Worm (Caenorhabditis elegans): ENCODE measurements around the gene F22F7.11.

F22F7.11 gene

ce11 chrV:2133512-2133911 is 13.9 kb downstream of the F22F7.11 start (continued):
- TF ChIP-seq F49E8.2 (tag; optimal IDR thresholded peaks at IDR 0.05; ENCODE audit: insufficient read depth) = no peak
- no peak for TF ChIP-seq egl-18 (GFP tag; IDR thresholded peaks at IDR 0.05)
- no peak for TF ChIP-seq athp-1 (tag; optimal IDR thresholded peaks at IDR 0.05)
- no peak for TF ChIP-seq F37B4.10 (GFP tag; IDR thresholded peaks at IDR 0.05)
- no peak for TF ChIP-seq ztf-28 (GFP tag; IDR thresholded peaks at IDR 0.05)
- no peak for TF ChIP-seq ceh-91 (GFP tag; IDR thresholded peaks at IDR 0.05)
- TF ChIP-seq lsy-27 (tag; optimal IDR thresholded peaks at IDR 0.05; ENCODE audit: borderline replicate concordance, insufficient read depth) = no peak
- no peak for TF ChIP-seq C06A6.2 (GFP tag; conservative IDR thresholded peaks at IDR 0.05)
- no peak for TF ChIP-seq rcor-1 (GFP tag; IDR thresholded peaks at IDR 0.05)
- peak; percentile 45 for TF ChIP-seq atf-7 (tag; optimal IDR thresholded peaks at IDR 0.05)
- no peak for TF ChIP-seq nfya-1 (tag; optimal IDR thresholded peaks at IDR 0.05; ENCODE audit: borderline replicate concordance, insufficient read depth)
- no peak for TF ChIP-seq Y95B8A.8 (GFP tag; IDR thresholded peaks at IDR 0.05)
- TF ChIP-seq nfya-2 (GFP tag; IDR thresholded peaks at IDR 0.05) = no peak
- no peak for TF ChIP-seq T26A5.8 (tag; optimal IDR thresholded peaks at IDR 0.05)
- TF ChIP-seq hmg-1.2 (GFP tag; IDR thresholded peaks at IDR 0.05) = peak; percentile 37; the same call in 1 of the 2 replicates
- no peak for TF ChIP-seq snpc-1.1 (tag; optimal IDR thresholded peaks at IDR 0.05; ENCODE audit: insufficient read depth)
- TF ChIP-seq F22D6.2 (tag; optimal IDR thresholded peaks at IDR 0.05) = no peak
- no peak for TF ChIP-seq attf-6 (GFP tag; IDR thresholded peaks at IDR 0.05)
- no peak for TF ChIP-seq mes-4 (tag; optimal IDR thresholded peaks at IDR 0.05)
- TF ChIP-seq rec-8 (tag; optimal IDR thresholded peaks at IDR 0.05) = no peak
- no peak for TF ChIP-seq Y53F4B.3 (GFP tag; IDR thresholded peaks at IDR 0.05)
- TF ChIP-seq madf-3 (GFP tag; IDR thresholded peaks at IDR 0.05) = no peak
- no peak for TF ChIP-seq repo-1 (tag; optimal IDR thresholded peaks at IDR 0.05)
- TF ChIP-seq F52B5.7 (tag; optimal IDR thresholded peaks at IDR 0.05) = no peak
- TF ChIP-seq ztf-6 (GFP tag; IDR thresholded peaks at IDR 0.05) = no peak
- TF ChIP-seq let-526 (GFP tag; IDR thresholded peaks at IDR 0.05) = no peak
- peak; percentile 70 for TF ChIP-seq K12H6.12 (tag; optimal IDR thresholded peaks at IDR 0.05)
- TF ChIP-seq ccch-3 (GFP tag; optimal IDR thresholded peaks at IDR 0.05) = no peak
- peak; percentile 7 for TF ChIP-seq nhr-80 (tag; optimal IDR thresholded peaks at IDR 0.05)
- TF ChIP-seq hsf-1 (GFP tag; IDR thresholded peaks at IDR 0.05) = no peak
- no peak for TF ChIP-seq ztf-3 (GFP tag; optimal IDR thresholded peaks at IDR 0.05)
- TF ChIP-seq unc-62 (GFP tag; optimal IDR thresholded peaks at IDR 0.05) = no peak
- TF ChIP-seq attf-5 (GFP tag; optimal IDR thresholded peaks at IDR 0.05) = no peak
- TF ChIP-seq ztf-18 (tag; optimal IDR thresholded peaks at IDR 0.05) = no peak
- no peak for TF ChIP-seq ets-4 (GFP tag; optimal IDR thresholded peaks at IDR 0.05)
- no peak for TF ChIP-seq B0336.3 (GFP tag; IDR thresholded peaks at IDR 0.05)
- TF ChIP-seq ceh-79 (tag; optimal IDR thresholded peaks at IDR 0.05) = no peak
- TF ChIP-seq die-1 (tag; optimal IDR thresholded peaks at IDR 0.05) = no peak
- no peak for TF ChIP-seq dpl-1 (GFP tag; optimal IDR thresholded peaks at IDR 0.05)
- TF ChIP-seq snpc-3.4 (tag; optimal IDR thresholded peaks at IDR 0.05) = no peak
- TF ChIP-seq bed-1 (GFP tag; IDR thresholded peaks at IDR 0.05) = no peak
- peak; percentile 84 for TF ChIP-seq zfh-2 (GFP tag; conservative IDR thresholded peaks at IDR 0.05)
- no peak for TF ChIP-seq Y79H2A.3 (GFP tag; conservative IDR thresholded peaks at IDR 0.05)
- TF ChIP-seq mel-28 (tag; optimal IDR thresholded peaks at IDR 0.05; ENCODE audit: borderline replicate concordance) = no peak
- no peak for TF ChIP-seq B0019.2 (GFP tag; conservative IDR thresholded peaks at IDR 0.05)
- TF ChIP-seq B0261.1 (tag; optimal IDR thresholded peaks at IDR 0.05) = no peak
- TF ChIP-seq gei-17 (GFP tag; optimal IDR thresholded peaks at IDR 0.05) = no peak
- no peak for TF ChIP-seq C17E4.6 (GFP tag; IDR thresholded peaks at IDR 0.05)
- TF ChIP-seq xnd-1 (tag; optimal IDR thresholded peaks at IDR 0.05) = no peak
- no peak for TF ChIP-seq madf-10 (tag; optimal IDR thresholded peaks at IDR 0.05)
